Worm (Caenorhabditis elegans): ENCODE measurements around the gene C04C11.1.

C04C11.1 gene

DNA sequence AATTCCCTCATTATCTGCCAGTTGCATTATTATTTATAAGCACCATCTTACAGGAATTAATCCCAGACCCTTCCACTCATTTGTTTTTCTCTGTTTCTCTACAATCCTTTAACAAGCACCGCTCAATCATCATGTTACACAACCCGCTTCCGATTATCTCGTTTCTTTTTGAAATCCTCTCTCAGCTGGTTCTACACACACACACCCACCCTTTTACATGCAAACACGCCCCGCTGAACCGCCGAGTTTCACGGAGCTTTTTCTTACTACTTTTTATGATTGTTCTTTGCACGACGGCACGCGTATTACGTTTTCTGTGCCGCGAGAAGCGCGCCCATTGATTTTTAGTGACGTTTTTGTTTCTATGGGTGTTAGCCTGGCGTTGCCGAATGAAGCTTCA, 46.6 kb upstream of the C04C11.1 start (continued):
- no peak for TF ChIP-seq aly-2 (tag; optimal IDR thresholded peaks at IDR 0.05)
- TF ChIP-seq spr-3 (GFP tag; optimal IDR thresholded peaks at IDR 0.05): no peak
- no peak for TF ChIP-seq sdz-12 (GFP tag; optimal IDR thresholded peaks at IDR 0.05)
- no peak for TF ChIP-seq dmd-9 (GFP tag; IDR thresholded peaks at IDR 0.05)
- TF ChIP-seq gei-8 (GFP tag; optimal IDR thresholded peaks at IDR 0.05): no peak
- TF ChIP-seq ctbp-1 (GFP tag; IDR thresholded peaks at IDR 0.05): no peak
- TF ChIP-seq T20F7.1 (GFP tag; optimal IDR thresholded peaks at IDR 0.05): no peak
- TF ChIP-seq nhr-77 (tag; optimal IDR thresholded peaks at IDR 0.05): peak; percentile 4
- TF ChIP-seq php-3 (GFP tag; IDR thresholded peaks at IDR 0.05): no peak
- no peak for TF ChIP-seq nhr-10 (tag; optimal IDR thresholded peaks at IDR 0.05)
- no peak for TF ChIP-seq zag-1 (tag; optimal IDR thresholded peaks at IDR 0.05)
- no peak for TF ChIP-seq pha-4 (GFP tag; IDR thresholded peaks at IDR 0.05)
- no peak for TF ChIP-seq pha-4 (tag; optimal IDR thresholded peaks at IDR 0.05)
- no peak for TF ChIP-seq mxl-3 (GFP tag; optimal IDR thresholded peaks at IDR 0.05)

DNA sequence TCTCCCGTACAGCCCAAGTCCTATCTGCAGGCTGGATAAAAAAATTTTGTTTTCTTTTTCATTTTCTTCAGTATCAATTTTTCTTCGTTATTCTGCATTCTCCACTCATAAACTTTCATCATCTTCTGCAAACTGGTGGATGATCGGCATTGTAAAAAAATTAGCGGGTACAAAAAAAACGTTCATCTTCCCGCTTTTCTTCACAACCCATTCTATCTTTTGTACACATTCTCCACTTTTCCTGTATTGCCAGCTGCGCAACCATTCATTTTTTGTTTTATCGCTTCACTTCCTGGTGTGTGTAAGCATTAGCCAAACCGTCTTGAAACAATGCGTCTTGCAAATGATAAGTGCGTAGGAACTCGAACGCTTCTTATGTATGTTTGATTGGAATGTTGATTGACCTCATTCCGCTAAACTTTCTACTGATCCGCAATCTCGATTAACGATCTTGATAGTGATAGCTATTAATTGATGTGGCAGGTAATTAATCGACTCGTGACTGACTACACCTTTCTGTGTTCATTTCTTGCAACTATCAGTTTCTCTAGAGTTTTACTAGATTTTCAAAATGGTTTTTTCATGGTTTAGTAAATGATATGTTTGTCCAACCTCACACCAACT, 45.8 kb upstream of the C04C11.1 start:
- TF ChIP-seq hlh-30 (tag; optimal IDR thresholded peaks at IDR 0.05; ENCODE audit: insufficient read depth) (peak; percentile 37), ztf-7 (tag; optimal IDR thresholded peaks at IDR 0.05) (peak; percentile 19), snpc-4 (tag; optimal IDR thresholded peaks at IDR 0.05) (no peak), nhr-11 (tag; optimal IDR thresholded peaks at IDR 0.05) (no peak), nhr-10 (tag; optimal IDR thresholded peaks at IDR 0.05) (no peak), mep-1 (tag; optimal IDR thresholded peaks at IDR 0.05) (peak; percentile 19), lsy-2 (tag; optimal IDR thresholded peaks at IDR 0.05) (peak in 1 of 2 experiments; percentile 15), zfp-3 (GFP tag; conservative IDR thresholded peaks at IDR 0.05) (no peak), Y48G9A.11 (GFP tag; IDR thresholded peaks at IDR 0.05) (no peak), nhr-77 (tag; optimal IDR thresholded peaks at IDR 0.05) (peak; percentile 55), nhr-76 (tag; optimal IDR thresholded peaks at IDR 0.05) (no peak), Y105C5A.15 (GFP tag; IDR thresholded peaks at IDR 0.05) (no peak), php-3 (GFP tag; IDR thresholded peaks at IDR 0.05) (peak; percentile 54; the same call in 1 of the 2 replicates), lir-3 (tag; optimal IDR thresholded peaks at IDR 0.05) (no peak), F26F4.8 (GFP tag; conservative IDR thresholded peaks at IDR 0.05) (no peak), ZK546.5 (tag; optimal IDR thresholded peaks at IDR 0.05) (no peak), fkh-10 (GFP tag; optimal IDR thresholded peaks at IDR 0.05) (no peak), hlh-11 (tag; optimal IDR thresholded peaks at IDR 0.05) (peak; percentile 68), Y75B8A.6 (GFP tag; IDR thresholded peaks at IDR 0.05) (no peak), rbr-2 (tag; optimal IDR thresholded peaks at IDR 0.05) (no peak), F10B5.3 (tag; optimal IDR thresholded peaks at IDR 0.05) (no peak), nhr-102 (tag; optimal IDR thresholded peaks at IDR 0.05) (no peak), lin-15B (tag; optimal IDR thresholded peaks at IDR 0.05) (no peak), duxl-1 (tag; optimal IDR thresholded peaks at IDR 0.05; ENCODE audit: poor library complexity) (no peak), unc-39 (tag; optimal IDR thresholded peaks at IDR 0.05) (no peak), nhr-111 (GFP tag; optimal IDR thresholded peaks at IDR 0.05) (no peak), madf-9 (GFP tag; conservative IDR thresholded peaks at IDR 0.05) (no peak), lin-39 (tag; optimal IDR thresholded peaks at IDR 0.05) (no peak), nhr-28 (tag; optimal IDR thresholded peaks at IDR 0.05) (peak; percentile 99), snpc-1.2 (GFP tag; IDR thresholded peaks at IDR 0.05) (no peak), set-16 (GFP tag; IDR thresholded peaks at IDR 0.05) (no peak), gei-8 (GFP tag; optimal IDR thresholded peaks at IDR 0.05) (no peak), jun-1 (tag; optimal IDR thresholded peaks at IDR 0.05) (no peak), zag-1 (tag; optimal IDR thresholded peaks at IDR 0.05) (no peak), aly-2 (tag; optimal IDR thresholded peaks at IDR 0.05) (no peak), zfp-2 (tag; optimal IDR thresholded peaks at IDR 0.05) (no peak), lin-1 (GFP tag; IDR thresholded peaks at IDR 0.05) (no peak), nhr-237 (tag; optimal IDR thresholded peaks at IDR 0.05) (no peak), aha-1 (tag) (no peak), daf-19 (GFP tag; conservative IDR thresholded peaks at IDR 0.05) (no peak), nhr-41 (GFP tag; IDR thresholded peaks at IDR 0.05) (no peak), F49E8.2 (tag; optimal IDR thresholded peaks at IDR 0.05; ENCODE audit: borderline replicate concordance) (no peak)
